Fruit fly (Drosophila melanogaster): ENCODE measurements around the gene CG32576.

CG32576 gene

DNA sequence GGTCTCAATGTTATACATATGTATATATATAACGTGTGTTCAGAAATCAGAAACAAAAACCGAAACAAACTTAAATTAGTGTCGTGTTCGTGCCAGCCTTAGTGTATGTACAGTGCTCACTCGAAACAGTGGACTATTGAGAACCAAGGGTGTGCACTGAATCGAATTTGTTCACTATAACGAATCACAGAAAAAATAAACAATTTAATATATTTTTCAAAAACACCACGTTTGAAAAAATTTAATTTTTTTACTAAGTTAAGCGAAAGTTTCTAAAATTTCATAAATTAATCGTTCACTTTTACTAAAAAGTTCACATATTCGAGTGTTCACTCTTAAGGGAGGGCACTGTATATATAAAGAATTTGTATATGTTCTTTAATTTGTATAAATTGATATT is 3.1 kb downstream of the CG32576 start:
- peak in 1 of 2 experiments; percentile 42 for TF ChIP-seq foxo (GFP tag; optimal IDR thresholded peaks at IDR 0.05)
- peak; percentile 1 for TF ChIP-seq ey (GFP tag; optimal IDR thresholded peaks at IDR 0.05)
- peak; percentile 2 for TF ChIP-seq br (GFP tag; optimal IDR thresholded peaks at IDR 0.05)
- no peak for TF ChIP-seq woc (GFP tag; optimal IDR thresholded peaks at IDR 0.05)
- peak; percentile 33 for TF ChIP-seq fru (GFP tag; optimal IDR thresholded peaks at IDR 0.05)
- peak; percentile 6 for TF ChIP-seq Sp1 (GFP tag; optimal IDR thresholded peaks at IDR 0.05)
- no peak for TF ChIP-seq psq (GFP tag; optimal IDR thresholded peaks at IDR 0.05)
- TF ChIP-seq HLH106 (tag; optimal IDR thresholded peaks at IDR 0.05) = peak; percentile 35
- peak; percentile 15 for TF ChIP-seq OdsH (GFP tag; optimal IDR thresholded peaks at IDR 0.05)
- peak; percentile 19 for TF ChIP-seq rgr (GFP tag; optimal IDR thresholded peaks at IDR 0.05)
- peak; percentile 25 for TF ChIP-seq h (GFP tag; optimal IDR thresholded peaks at IDR 0.05)
- TF ChIP-seq dmrt93B (GFP tag; optimal IDR thresholded peaks at IDR 0.05) = no peak

DNA sequence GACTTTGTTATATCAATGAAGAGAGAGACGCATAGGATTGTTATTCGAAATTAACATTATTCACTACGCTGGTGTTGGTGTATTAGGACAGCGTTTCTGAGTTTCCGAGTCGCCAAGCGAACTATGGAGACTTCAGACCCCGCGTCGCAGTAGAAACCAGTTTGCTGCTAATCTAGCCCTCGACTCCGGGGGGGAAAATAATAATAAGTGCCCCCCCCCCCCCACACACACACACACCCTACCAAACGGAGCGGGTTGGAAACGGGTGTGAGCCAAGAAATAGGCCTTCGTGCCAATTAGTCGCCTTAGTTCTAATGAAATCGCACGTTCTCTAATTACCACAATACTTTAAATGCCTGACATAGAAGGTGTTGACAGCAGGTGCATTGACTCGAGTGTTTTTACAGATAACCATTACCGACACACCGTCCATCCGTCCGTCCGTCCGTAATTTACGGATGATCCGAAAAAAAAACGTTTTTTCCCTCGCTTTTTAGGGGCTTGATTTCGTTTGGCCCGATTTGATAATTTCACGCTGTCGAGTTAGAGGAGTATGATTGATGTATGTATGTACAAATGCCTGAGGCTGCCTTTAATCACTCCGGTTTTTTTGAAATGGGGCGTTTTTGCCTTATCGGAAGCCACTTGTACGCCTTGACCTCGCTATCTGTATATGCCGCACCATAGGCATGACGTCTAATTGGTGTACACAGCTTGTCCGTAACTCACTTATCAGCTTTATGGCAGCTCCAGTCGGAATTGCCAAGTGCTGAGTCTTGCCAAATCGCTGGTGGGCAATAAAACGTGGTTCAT is 6.4 kb downstream of the CG32576 start:
- TF ChIP-seq Rel (GFP tag; optimal IDR thresholded peaks at IDR 0.05) = peak; percentile 47
- peak; percentile 81 for TF ChIP-seq Rel (tag; optimal IDR thresholded peaks at IDR 0.05)
- peak; percentile 27 for TF ChIP-seq h (GFP tag; optimal IDR thresholded peaks at IDR 0.05)
- TF ChIP-seq CG9705 (GFP tag; optimal IDR thresholded peaks at IDR 0.05) = no peak

DNA sequence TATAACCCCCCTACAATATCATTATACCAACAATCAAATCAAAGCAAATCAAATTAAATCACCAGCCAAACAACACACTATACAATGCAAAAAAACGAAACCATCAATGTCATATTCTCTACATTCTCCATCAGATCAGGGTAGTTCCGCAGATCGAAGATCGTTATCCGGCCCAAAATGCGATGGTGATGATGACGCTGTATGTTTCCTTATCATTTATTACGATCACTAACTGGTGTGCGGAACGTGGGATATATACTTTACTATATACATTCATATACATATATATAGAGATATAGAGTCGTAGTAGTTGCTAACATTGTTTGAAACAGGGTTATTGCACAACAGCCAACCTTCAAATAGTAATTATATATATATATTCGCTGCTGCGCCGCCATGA is 7.0 kb downstream of the CG32576 start:
- TF ChIP-seq OdsH (GFP tag; optimal IDR thresholded peaks at IDR 0.05) = no peak
- TF ChIP-seq lola (GFP tag; optimal IDR thresholded peaks at IDR 0.05) = no peak
- TF ChIP-seq Mio (GFP tag; optimal IDR thresholded peaks at IDR 0.05) = no peak
- no peak for TF ChIP-seq sv (GFP tag; optimal IDR thresholded peaks at IDR 0.05)
- no peak for TF ChIP-seq Hnf4 (GFP tag; optimal IDR thresholded peaks at IDR 0.05)
- no peak for TF ChIP-seq woc (GFP tag; optimal IDR thresholded peaks at IDR 0.05)
- TF ChIP-seq Dfd (GFP tag; optimal IDR thresholded peaks at IDR 0.05) = no peak
- no peak for TF ChIP-seq CrebA (GFP tag; optimal IDR thresholded peaks at IDR 0.05; ENCODE audit: borderline replicate concordance)
- no peak for TF ChIP-seq psq (GFP tag; optimal IDR thresholded peaks at IDR 0.05)
- TF ChIP-seq Jra (GFP tag; optimal IDR thresholded peaks at IDR 0.05) = no peak
- TF ChIP-seq Vsx2 (GFP tag; optimal IDR thresholded peaks at IDR 0.05; ENCODE audit: partially characterized antibody) = no peak
- no peak for TF ChIP-seq Dif (GFP tag; optimal IDR thresholded peaks at IDR 0.05; ENCODE audit: partially characterized antibody)
- TF ChIP-seq h (GFP tag; optimal IDR thresholded peaks at IDR 0.05) = no peak

- TF ChIP-seq Dif (GFP tag; optimal IDR thresholded peaks at IDR 0.05; ENCODE audit: partially characterized antibody) (no peak), Sp1 (GFP tag; optimal IDR thresholded peaks at IDR 0.05) (peak; percentile 86), Hr83 (GFP tag; optimal IDR thresholded peaks at IDR 0.05; ENCODE audit: poor library complexity, severe bottlenecking) (peak; percentile 65), psq (GFP tag; optimal IDR thresholded peaks at IDR 0.05) (peak; percentile 67), Hnf4 (GFP tag; optimal IDR thresholded peaks at IDR 0.05) (peak; percentile 88), Myc (optimal IDR thresholded peaks at IDR 0.05) (no peak), br (GFP tag; optimal IDR thresholded peaks at IDR 0.05) (peak; percentile 86), sv (GFP tag; optimal IDR thresholded peaks at IDR 0.05) (peak; percentile 68), lola (GFP tag; optimal IDR thresholded peaks at IDR 0.05) (no peak), GATAd (GFP tag; optimal IDR thresholded peaks at IDR 0.05) (no peak), sage (GFP tag; optimal IDR thresholded peaks at IDR 0.05) (peak; percentile 61), Mio (GFP tag; optimal IDR thresholded peaks at IDR 0.05) (peak; percentile 69), dsf (GFP tag; optimal IDR thresholded peaks at IDR 0.05; ENCODE audit: borderline replicate concordance) (no peak), ey (GFP tag; optimal IDR thresholded peaks at IDR 0.05) (peak; percentile 91), pan (optimal IDR thresholded peaks at IDR 0.05) (no peak), woc (GFP tag; optimal IDR thresholded peaks at IDR 0.05) (peak; percentile 48), Abd-B (GFP tag; optimal IDR thresholded peaks at IDR 0.05) (no peak), fru (GFP tag; optimal IDR thresholded peaks at IDR 0.05) (peak; percentile 94), Dfd (GFP tag; optimal IDR thresholded peaks at IDR 0.05) (no peak), Jra (GFP tag; optimal IDR thresholded peaks at IDR 0.05) (peak; percentile 66), HLH106 (tag; optimal IDR thresholded peaks at IDR 0.05) (peak; percentile 93), CG32264 (GFP tag; optimal IDR thresholded peaks at IDR 0.05) (peak; percentile 73), jim (GFP tag; optimal IDR thresholded peaks at IDR 0.05) (peak; percentile 8), N (GFP tag; optimal IDR thresholded peaks at IDR 0.05) (no peak), foxo (GFP tag; optimal IDR thresholded peaks at IDR 0.05) (peak in 1 of 2 experiments; percentile 97), tai (GFP tag; optimal IDR thresholded peaks at IDR 0.05) (peak; percentile 85), brk (GFP tag; optimal IDR thresholded peaks at IDR 0.05) (no peak), OdsH (GFP tag; optimal IDR thresholded peaks at IDR 0.05) (peak; percentile 82), dmrt93B (GFP tag; optimal IDR thresholded peaks at IDR 0.05) (peak; percentile 92), Hr78 (GFP tag; optimal IDR thresholded peaks at IDR 0.05) (no peak), CG9705 (GFP tag; optimal IDR thresholded peaks at IDR 0.05) (peak; percentile 82), h (GFP tag; optimal IDR thresholded peaks at IDR 0.05) (peak; percentile 92), Vsx2 (GFP tag; optimal IDR thresholded peaks at IDR 0.05; ENCODE audit: partially characterized antibody) (no peak), Rel (GFP tag; optimal IDR thresholded peaks at IDR 0.05) (no peak), Rel (tag; optimal IDR thresholded peaks at IDR 0.05) (peak; percentile 89), rgr (GFP tag; optimal IDR thresholded peaks at IDR 0.05) (peak; percentile 89), CrebA (GFP tag; optimal IDR thresholded peaks at IDR 0.05; ENCODE audit: borderline replicate concordance) (no peak)
Observed at dm6 chrX:16279340-16279941, 8.9 kb downstream of the CG32576 start.
